Worm (Caenorhabditis elegans) whole organism, L2 larva: ENCODE results near the gene F17H10.1.

Experiments
- C34F6.9 ChIP-seq: fragments of 150-350 bp; optimal IDR thresholded peaks from 2 replicates; lab custom pipeline; 2014; ENCODE audit warnings: missing biosample characterization, missing genetic modification characterization
- F13H6.1 ChIP-seq: sonication (generic microtip); optimal IDR thresholded peaks from 2 replicates; lab custom pipeline; 2016; ENCODE audit warnings: missing genetic modification characterization, missing compliant biosample characterization
- R02D3.7 ChIP-seq: fragments of 150-350 bp; optimal IDR thresholded peaks from 2 replicates; lab custom pipeline; 2014; ENCODE audit warnings: missing biosample characterization, missing genetic modification characterization
- Y55F3AM.14 ChIP-seq: fragments of 200-800 bp; sonication (Bioruptor generic); optimal IDR thresholded peaks from 2 replicates; lab custom pipeline; 2018; ENCODE audit warnings: mild to moderate bottlenecking, missing genetic modification characterization, missing compliant biosample characterization
- ZK546.5 ChIP-seq: sonication (generic microtip); optimal IDR thresholded peaks from 2 replicates; lab custom pipeline; 2017; ENCODE audit warnings: missing biosample characterization, missing genetic modification characterization
- ama-1 ChIP-seq: fragments of 150-350 bp; optimal IDR thresholded peaks from 2 replicates; lab custom pipeline; 2018; ENCODE audit warnings: inconsistent platforms
- crh-2 ChIP-seq: sonication (generic microtip); optimal IDR thresholded peaks from 2 replicates; lab custom pipeline; 2017; ENCODE audit warnings: missing biosample characterization, missing genetic modification characterization
- dmd-4 ChIP-seq: sonication (generic microtip); optimal IDR thresholded peaks from 2 replicates; lab custom pipeline; 2017; ENCODE audit warnings: missing biosample characterization, missing genetic modification characterization
- egl-27 ChIP-seq: sonication (generic microtip); optimal IDR thresholded peaks from 3 replicates; lab custom pipeline; 2017; ENCODE audit warnings: missing biosample characterization, missing genetic modification reagents, missing genetic modification characterization
- elt-1 ChIP-seq: fragments of 150-350 bp; optimal IDR thresholded peaks from 2 replicates; lab custom pipeline; 2014; ENCODE audit warnings: missing biosample characterization, missing genetic modification characterization
- fos-1 ChIP-seq: fragments of 150-350 bp; optimal IDR thresholded peaks from 2 replicates; lab custom pipeline; 2014; ENCODE audit warnings: missing biosample characterization, missing genetic modification characterization
- gmeb-1 ChIP-seq: fragments of 150-350 bp; optimal IDR thresholded peaks from 2 replicates; lab custom pipeline; 2014; ENCODE audit warnings: missing biosample characterization, missing genetic modification characterization
- lin-13 ChIP-seq: fragments of 150-350 bp; optimal IDR thresholded peaks from 2 replicates; lab custom pipeline; 2014; ENCODE audit warnings: missing biosample characterization, missing genetic modification reagents, missing genetic modification characterization
- lin-39 ChIP-seq: fragments of 150-350 bp; optimal IDR thresholded peaks from 2 replicates; lab custom pipeline; 2014; ENCODE audit warnings: missing biosample characterization, missing genetic modification reagents, missing genetic modification characterization
- lsy-2 ChIP-seq, 2 experiments: fragments of 150-350 bp in 1 of 2; sonication (generic microtip) in 1 of 2; optimal IDR thresholded peaks; 2 replicates each; lab custom pipeline; 2014 to 2017; ENCODE audit warnings: missing biosample characterization in 2 of 2, missing genetic modification characterization in 2 of 2
- mab-5 ChIP-seq: fragments of 150-350 bp; optimal IDR thresholded peaks from 2 replicates; lab custom pipeline; 2014; ENCODE audit warnings: missing biosample characterization, missing genetic modification characterization
- mbf-1 ChIP-seq: sonication (generic microtip); optimal IDR thresholded peaks from 2 replicates; lab custom pipeline; 2017; ENCODE audit warnings: missing biosample characterization, missing genetic modification characterization
- mdl-1 ChIP-seq, 2 experiments: fragments of 150-350 bp in 1 of 2; sonication (generic microtip) in 1 of 2; optimal IDR thresholded peaks; 2 replicates each; lab custom pipeline; 2017; ENCODE audit warnings: missing biosample characterization in 2 of 2, missing genetic modification characterization in 2 of 2
- nhr-10 ChIP-seq: sonication (generic microtip); optimal IDR thresholded peaks from 2 replicates; lab custom pipeline; 2017; ENCODE audit warnings: missing biosample characterization, missing genetic modification characterization
- nhr-11 ChIP-seq: fragments of 150-350 bp; optimal IDR thresholded peaks from 2 replicates; lab custom pipeline; 2014; ENCODE audit warnings: missing biosample characterization, missing genetic modification characterization
- nhr-129 ChIP-seq: fragments of 150-350 bp; optimal IDR thresholded peaks from 2 replicates; lab custom pipeline; 2014; ENCODE audit warnings: missing biosample characterization, missing genetic modification characterization
- nhr-21 ChIP-seq: fragments of 150-350 bp; optimal IDR thresholded peaks from 2 replicates; lab custom pipeline; 2014; ENCODE audit warnings: missing biosample characterization, missing genetic modification characterization
- nhr-23 ChIP-seq: fragments of 150-350 bp; optimal IDR thresholded peaks from 2 replicates; lab custom pipeline; 2014; ENCODE audit warnings: missing biosample characterization, missing genetic modification reagents, missing genetic modification characterization
- nhr-237 ChIP-seq: fragments of 150-350 bp; optimal IDR thresholded peaks from 2 replicates; lab custom pipeline; 2014; ENCODE audit warnings: missing biosample characterization, missing genetic modification characterization
- nhr-6 ChIP-seq: fragments of 150-350 bp; optimal IDR thresholded peaks from 2 replicates; lab custom pipeline; 2014; ENCODE audit warnings: missing biosample characterization, missing genetic modification characterization
- nhr-77 ChIP-seq: fragments of 150-350 bp; optimal IDR thresholded peaks from 2 replicates; lab custom pipeline; 2014; ENCODE audit warnings: missing biosample characterization, missing genetic modification characterization
- peb-1 ChIP-seq: fragments of 150-350 bp; optimal IDR thresholded peaks from 2 replicates; lab custom pipeline; 2014; ENCODE audit warnings: missing biosample characterization, missing genetic modification characterization
- sem-4 ChIP-seq: fragments of 150-350 bp; optimal IDR thresholded peaks from 2 replicates; lab custom pipeline; 2014; ENCODE audit warnings: missing biosample characterization, missing genetic modification reagents, missing genetic modification characterization
- skn-1 ChIP-seq: sonication (generic microtip); optimal IDR thresholded peaks from 2 replicates; lab custom pipeline; 2017; ENCODE audit warnings: missing biosample characterization, missing genetic modification characterization
- snpc-4 ChIP-seq: fragments of 150-350 bp; optimal IDR thresholded peaks from 2 replicates; lab custom pipeline; 2014; ENCODE audit warnings: missing biosample characterization, missing genetic modification characterization
- unc-39 ChIP-seq: fragments of 150-350 bp; optimal IDR thresholded peaks from 2 replicates; lab custom pipeline; 2014; ENCODE audit warnings: missing biosample characterization, missing genetic modification characterization
- unc-55 ChIP-seq: fragments of 150-350 bp; sonication (generic microtip); optimal IDR thresholded peaks from 3 replicates; lab custom pipeline; 2014; ENCODE audit warnings: missing biosample characterization, missing genetic modification reagents, missing genetic modification characterization
- unc-62 ChIP-seq: fragments of 150-350 bp; optimal IDR thresholded peaks from 2 replicates; lab custom pipeline; 2014; ENCODE audit warnings: missing biosample characterization, missing genetic modification reagents, missing genetic modification characterization
- zag-1 ChIP-seq: fragments of 150-350 bp; optimal IDR thresholded peaks from 2 replicates; lab custom pipeline; 2014; ENCODE audit warnings: missing biosample characterization, missing genetic modification characterization
- ztf-11 ChIP-seq: sonication (generic microtip); optimal IDR thresholded peaks from 2 replicates; lab custom pipeline; 2017; ENCODE audit warnings: missing biosample characterization, missing genetic modification characterization
- ztf-4 ChIP-seq: fragments of 150-350 bp; optimal IDR thresholded peaks from 2 replicates; lab custom pipeline; 2014; ENCODE audit warnings: missing biosample characterization, missing genetic modification characterization

Gene F17H10.1

ce11 chrX:13084273-13084672 is 20.8 kb upstream of the F17H10.1 start, which contains the start of gene R03G8.1:
Gene R03G8.1, plus strand, starts transcription at chrX:13084573.
- TF ChIP-seq dmd-4 (tag; lab: Kevin White, UChicago) (no peak), ama-1 (no peak), C34F6.9 (tag; lab: Kevin White, UChicago) (no peak), nhr-10 (tag; lab: Kevin White, UChicago) (no peak), lsy-2 (tag; optimal IDR thresholded peaks at IDR 0.05; lab: Kevin White, UChicago) (no peak), snpc-4 (tag; lab: Kevin White, UChicago) (no peak), ZK546.5 (tag; lab: Kevin White, UChicago) (no peak), mab-5 (tag; lab: Kevin White, UChicago) (no peak), nhr-11 (no peak), lin-13 (GFP tag; lab: Kevin White, UChicago) (no peak), peb-1 (tag; lab: Kevin White, UChicago) (no peak)

ce11 chrX:13088539-13088938 is 16.5 kb upstream of the F17H10.1 start:
- TF ChIP-seq fos-1 (tag; lab: Kevin White, UChicago): peak; percentile 55
- no peak for TF ChIP-seq nhr-10 (tag; lab: Kevin White, UChicago)
- TF ChIP-seq, all 48 proteins: peak for 1

ce11 chrX:13090665-13091064 is 14.4 kb upstream of the F17H10.1 start, which contains the start of gene R03G8.3:
Gene R03G8.3, plus strand, starts transcription at chrX:13090965.
- TF ChIP-seq Y55F3AM.14 (GFP tag; lab: Kevin White, UChicago) (no peak), mbf-1 (no peak), nhr-11 (no peak), egl-27 (no peak), nhr-77 (tag; lab: Kevin White, UChicago) (no peak), nhr-23 (tag; lab: Kevin White, UChicago) (no peak), C34F6.9 (tag; lab: Kevin White, UChicago) (no peak)

ce11 chrX:13091199-13091598 is 13.8 kb upstream of the F17H10.1 start:
- no peak for TF ChIP-seq nhr-10 (tag; lab: Kevin White, UChicago)
- no peak for TF ChIP-seq lin-13 (GFP tag; lab: Kevin White, UChicago)
- no peak for TF ChIP-seq zag-1 (tag; lab: Kevin White, UChicago)
- no peak for TF ChIP-seq unc-39 (tag; lab: Kevin White, UChicago)

- TF ChIP-seq nhr-237 (tag; lab: Kevin White, UChicago) (no peak), snpc-4 (tag; lab: Kevin White, UChicago) (no peak), unc-55 (GFP tag; lab: Kevin White, UChicago) (no peak), mab-5 (tag; lab: Kevin White, UChicago) (no peak), gmeb-1 (tag; lab: Kevin White, UChicago) (no peak), ztf-11 (no peak), nhr-129 (tag; lab: Kevin White, UChicago) (no peak), lsy-2 (tag; optimal IDR thresholded peaks at IDR 0.05; lab: Kevin White, UChicago) (no peak), elt-1 (no peak), lin-39 (tag; lab: Kevin White, UChicago) (no peak), sem-4 (tag; lab: Kevin White, UChicago) (no peak)
- TF ChIP-seq, all 48 proteins: peak for 0
Observed at ce11 chrX:13100410-13100809, 4.6 kb upstream of the F17H10.1 start, which contains the start of gene R03G8.6. Gene R03G8.6, minus strand, starts transcription at chrX:13100510.

- no peak for TF ChIP-seq nhr-23 (tag; lab: Kevin White, UChicago)
- no peak for TF ChIP-seq unc-62 (GFP tag; lab: Kevin White, UChicago)
- no peak for TF ChIP-seq ztf-4
- TF ChIP-seq mdl-1 (tag; optimal IDR thresholded peaks at IDR 0.05; lab: Kevin White, UChicago): no peak
- no peak for TF ChIP-seq nhr-21 (tag; lab: Kevin White, UChicago)
- no peak for TF ChIP-seq nhr-6
- no peak for TF ChIP-seq sem-4 (tag; lab: Kevin White, UChicago)
- no peak for TF ChIP-seq egl-27
- TF ChIP-seq snpc-4 (tag; lab: Kevin White, UChicago): no peak
- no peak for TF ChIP-seq dmd-4 (tag; lab: Kevin White, UChicago)
- TF ChIP-seq crh-2 (tag; lab: Kevin White, UChicago): no peak
- no peak for TF ChIP-seq ztf-11
- no peak for TF ChIP-seq skn-1 (tag; lab: Kevin White, UChicago)
- no peak for TF ChIP-seq lsy-2 (tag; optimal IDR thresholded peaks at IDR 0.05; lab: Kevin White, UChicago)
- TF ChIP-seq F13H6.1: no peak
- TF ChIP-seq mbf-1: no peak
- TF ChIP-seq R02D3.7: no peak
- TF ChIP-seq, all 48 proteins: peak for 0
Observed at ce11 chrX:13102838-13103237, 2.2 kb upstream of the F17H10.1 start.
